Fruit fly (Drosophila melanogaster) ovary, adult (tissue): ENCODE measurements around the gene CG17625.

Experiments
- CG17801 ChIP-seq: fragments of 200-800 bp; optimal IDR thresholded peaks from 2 replicates; lab custom pipeline; 2019; ENCODE audit warnings: missing biosample characterization, mild to moderate bottlenecking, missing genetic modification characterization, moderate library complexity; ENCODE audit not compliant: partially characterized antibody

The CG17625 gene

DNA sequence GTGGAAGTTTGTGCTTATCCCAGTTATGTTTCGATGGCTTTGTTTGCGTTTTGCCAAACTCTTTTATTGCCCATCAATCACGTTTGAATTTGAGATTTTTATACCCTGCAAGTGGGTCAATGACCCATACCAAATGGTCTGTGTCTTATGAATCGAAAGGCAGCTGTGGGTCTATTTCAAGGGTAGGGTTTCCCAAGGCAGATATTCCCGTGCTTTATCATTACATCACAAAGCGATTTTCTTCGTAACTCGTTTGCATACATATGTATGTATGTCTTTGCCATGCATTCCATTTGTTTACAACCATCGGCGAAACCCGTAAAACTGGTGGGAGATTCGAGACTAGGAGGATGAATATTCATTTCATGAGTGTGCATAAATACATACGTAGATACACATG, 11.2 kb upstream of the CG17625 start:
- TF ChIP-seq CG17801 (GFP tag; lab: Kevin White, UChicago), result no peak

DNA sequence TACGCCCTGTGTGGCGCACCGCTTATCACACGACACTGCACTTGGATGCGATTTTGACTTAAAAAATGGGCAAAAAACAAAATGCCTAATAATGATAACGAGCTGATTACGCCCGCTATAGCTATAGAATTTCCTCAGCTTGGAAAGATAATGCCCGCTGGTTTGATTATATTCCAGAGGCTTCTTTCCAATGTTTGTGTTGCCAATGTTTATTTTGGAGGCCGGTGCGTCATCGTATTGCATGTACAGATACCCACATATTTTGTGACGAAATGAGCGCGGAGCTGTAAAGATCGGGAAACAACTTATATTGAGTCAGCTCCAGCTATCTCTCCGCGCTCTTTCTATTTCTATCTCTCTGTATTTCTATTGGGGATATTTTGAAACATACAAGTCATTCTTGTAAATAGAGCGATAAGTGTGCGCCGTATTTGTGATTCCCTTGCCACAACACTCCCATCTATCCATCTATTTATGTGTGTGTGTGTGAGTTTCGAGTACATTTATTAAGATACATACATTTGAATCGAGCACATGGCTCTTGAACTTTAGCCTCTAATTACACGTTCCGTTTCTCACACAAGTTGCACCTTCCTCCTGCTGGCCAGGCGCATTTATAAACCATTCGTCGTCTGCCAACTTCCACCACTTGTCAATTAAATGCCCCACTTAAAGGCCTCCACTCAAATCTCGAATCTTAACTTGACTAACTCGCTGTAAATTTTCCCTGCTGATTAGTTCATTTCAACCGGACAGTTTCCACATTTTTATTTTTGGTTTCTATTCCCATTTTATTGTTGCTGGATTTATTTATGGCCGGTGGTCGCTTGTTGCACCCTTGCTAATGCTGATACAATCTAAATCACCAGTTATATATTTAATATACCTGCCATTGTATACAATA, 2.4 kb upstream of the CG17625 start:
- TF ChIP-seq CG17801 (GFP tag; lab: Kevin White, UChicago), result no peak

DNA sequence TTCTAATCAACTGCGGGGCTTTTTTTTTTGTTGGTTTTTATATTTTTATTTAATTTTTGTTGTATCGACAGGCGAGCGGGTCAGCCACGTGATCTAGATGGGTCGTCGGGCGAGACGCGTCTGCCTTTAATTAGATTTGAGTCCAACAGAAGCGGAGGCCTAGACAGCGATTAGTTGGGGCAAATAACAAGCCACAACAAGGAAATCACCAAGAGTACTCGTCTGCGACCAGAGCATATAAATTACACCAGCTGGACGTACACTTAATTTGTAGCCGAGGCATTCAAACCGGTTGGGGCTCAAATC, 1.7 kb upstream of the CG17625 start:
- TF ChIP-seq CG17801 (GFP tag; lab: Kevin White, UChicago), result no peak

DNA sequence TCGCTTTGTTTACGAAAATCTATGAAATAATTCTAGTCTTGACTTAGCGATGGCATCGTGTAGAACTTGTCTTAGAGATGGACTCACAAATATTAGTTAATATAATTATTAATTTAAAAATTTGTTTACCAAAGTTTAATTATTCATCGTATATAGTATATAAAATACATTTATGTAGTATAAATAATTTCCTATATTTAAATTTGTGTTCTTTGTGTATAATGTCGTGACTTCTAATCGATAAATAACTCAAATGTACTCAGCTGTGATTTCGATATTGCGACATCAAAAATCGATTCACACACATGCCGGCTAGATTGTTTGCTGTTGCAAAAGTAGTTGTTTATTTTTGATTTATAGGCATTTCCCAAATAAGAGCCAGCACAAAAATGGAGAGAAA, 3.7 kb downstream of the CG17625 start, which contains the start of the genes wfs1 and Nup133:
Gene wfs1 (minus strand): TSS at position 70 of the 400 bp plus-strand sequence.
Gene Nup133 (plus strand): TSS at position 297 of the 400 bp plus-strand sequence.
- peak; percentile 92 for TF ChIP-seq CG17801 (GFP tag; lab: Kevin White, UChicago)

DNA sequence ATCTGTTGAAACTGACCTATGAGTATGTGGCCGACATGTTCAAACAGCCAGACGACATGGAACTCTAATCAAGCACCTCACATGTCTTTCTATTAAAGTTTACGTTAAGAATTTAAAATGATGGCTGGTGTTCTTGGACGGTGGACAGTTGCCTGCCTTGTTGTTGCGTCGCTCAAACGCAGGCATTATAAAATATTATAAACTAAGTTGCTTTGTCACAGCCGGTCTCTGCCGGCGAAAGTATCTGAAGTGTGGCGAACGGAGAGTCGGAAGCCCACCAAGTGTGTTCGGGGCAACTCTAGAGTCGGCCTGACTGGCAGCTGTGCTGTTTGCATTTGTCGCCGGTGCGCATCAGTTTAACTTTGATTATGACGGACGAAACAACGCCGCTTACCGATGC, 8.0 kb downstream of the CG17625 start, which contains the start of gene cd:
Gene cd (plus strand): TSS at position 301 of the 400 bp plus-strand sequence.
- TF ChIP-seq CG17801 (GFP tag; lab: Kevin White, UChicago), result no peak

DNA sequence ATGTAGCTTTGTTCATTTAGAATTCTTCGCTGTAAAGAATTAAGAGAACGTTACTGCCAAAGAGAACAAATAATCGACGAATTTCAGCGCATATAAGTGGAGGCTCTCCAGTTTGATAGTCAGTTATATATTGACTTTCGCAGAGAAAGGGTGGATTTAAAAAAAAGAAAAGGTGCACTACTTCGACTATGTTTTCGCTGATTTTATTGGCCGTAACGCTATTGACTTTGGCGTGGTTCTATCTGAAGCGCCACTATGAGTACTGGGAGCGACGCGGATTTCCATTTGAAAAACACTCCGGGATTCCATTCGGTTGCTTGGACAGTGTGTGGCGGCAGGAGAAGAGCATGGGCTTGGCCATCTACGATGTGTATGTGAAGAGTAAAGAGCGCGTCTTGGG, 11.6 kb downstream of the CG17625 start, which contains the start of gene Cyp6d4:
Gene Cyp6d4 (plus strand): TSS at position 112 of the 400 bp plus-strand sequence.
- no peak for TF ChIP-seq CG17801 (GFP tag; lab: Kevin White, UChicago)

DNA sequence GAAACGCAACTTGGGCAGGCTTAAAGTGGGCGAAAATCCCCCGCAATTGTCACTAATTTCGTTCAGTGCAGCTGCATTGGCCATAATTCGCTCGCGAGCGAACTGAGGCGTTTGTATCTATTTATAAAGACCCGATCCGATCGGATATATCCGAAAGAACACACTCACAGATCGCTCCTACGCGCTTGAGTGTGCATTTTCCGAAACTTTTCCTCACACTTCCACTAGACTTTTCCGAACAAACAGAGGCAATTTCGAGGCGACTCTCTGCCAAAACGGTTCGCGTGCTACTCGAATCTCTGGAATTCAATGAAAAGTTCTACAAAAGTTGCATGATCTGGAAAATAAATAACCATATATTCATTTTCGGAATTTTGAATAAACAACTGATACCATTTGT, 15.1 kb downstream of the CG17625 start, which contains the start of the genes CG6972 and CCAP:
Gene CG6972 (plus strand): TSS at position 215 of the 400 bp plus-strand sequence.
Gene CCAP (minus strand): TSS at position 292 of the 400 bp plus-strand sequence.
- no peak for TF ChIP-seq CG17801 (GFP tag; lab: Kevin White, UChicago)

DNA sequence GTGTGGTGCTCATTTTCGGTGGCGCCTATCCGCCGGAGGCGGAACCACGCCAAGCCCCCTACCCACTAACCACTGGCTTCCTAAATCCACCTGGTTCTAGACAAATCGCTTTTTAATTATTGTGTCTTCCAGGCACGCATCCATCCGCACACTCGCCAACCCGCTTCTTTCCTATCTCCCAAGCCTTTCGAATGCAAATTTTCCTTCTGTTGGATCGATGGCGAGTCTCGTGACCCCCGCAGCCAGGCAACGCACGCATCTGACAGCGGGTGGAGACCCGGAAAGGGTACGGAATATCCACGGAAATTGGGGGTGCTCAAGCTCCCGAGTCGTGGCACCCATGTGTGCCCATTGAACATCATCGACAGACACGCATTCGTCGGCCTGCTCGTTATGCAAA, 20.5 kb downstream of the CG17625 start, which contains the start of gene CG13842:
Gene CG13842 (minus strand): TSS at position 101 of the 400 bp plus-strand sequence.
- TF ChIP-seq CG17801 (GFP tag; lab: Kevin White, UChicago), result no peak

DNA sequence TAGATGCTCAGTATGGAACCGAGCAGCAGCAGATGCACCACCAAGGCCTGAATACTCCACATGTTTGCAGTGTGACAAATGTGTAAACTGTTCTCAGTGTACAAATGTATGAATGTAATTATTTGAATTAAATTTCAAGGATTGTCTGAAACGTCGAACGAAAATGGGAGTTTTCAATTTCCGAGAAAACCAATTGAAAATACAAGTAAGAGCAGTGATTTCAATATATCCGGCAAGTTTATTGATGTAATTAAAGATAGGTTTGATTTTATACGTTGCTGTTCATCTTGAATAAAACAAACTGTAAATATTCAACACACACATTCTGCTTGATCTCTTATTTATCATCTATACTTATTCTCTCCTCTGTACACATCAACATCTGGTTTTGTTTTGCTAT, 24.0 kb downstream of the CG17625 start, which contains the start of gene CG4907:
Gene CG4907 (minus strand): TSS at position 101 of the 400 bp plus-strand sequence.
- no peak for TF ChIP-seq CG17801 (GFP tag; lab: Kevin White, UChicago)

DNA sequence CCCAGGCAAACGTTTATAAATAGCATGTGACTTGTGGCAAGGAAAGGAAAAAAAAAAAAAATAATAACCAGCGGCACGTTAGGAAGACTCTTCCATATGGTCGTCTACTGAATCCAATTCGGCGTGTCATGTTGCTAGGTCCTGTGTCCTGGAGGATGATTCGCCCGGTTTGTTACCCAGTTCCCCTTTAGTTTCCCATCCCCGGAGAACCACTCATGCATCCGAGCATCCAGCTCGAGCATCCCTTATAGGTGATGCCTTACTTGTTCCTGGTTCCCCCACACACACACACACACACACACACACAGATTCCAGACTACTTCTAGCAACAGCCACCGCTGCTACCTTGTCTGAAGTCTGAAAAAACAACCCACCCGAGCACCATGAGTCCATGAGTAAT, 31.2 kb downstream of the CG17625 start:
- TF ChIP-seq CG17801 (GFP tag; lab: Kevin White, UChicago), result no peak

DNA sequence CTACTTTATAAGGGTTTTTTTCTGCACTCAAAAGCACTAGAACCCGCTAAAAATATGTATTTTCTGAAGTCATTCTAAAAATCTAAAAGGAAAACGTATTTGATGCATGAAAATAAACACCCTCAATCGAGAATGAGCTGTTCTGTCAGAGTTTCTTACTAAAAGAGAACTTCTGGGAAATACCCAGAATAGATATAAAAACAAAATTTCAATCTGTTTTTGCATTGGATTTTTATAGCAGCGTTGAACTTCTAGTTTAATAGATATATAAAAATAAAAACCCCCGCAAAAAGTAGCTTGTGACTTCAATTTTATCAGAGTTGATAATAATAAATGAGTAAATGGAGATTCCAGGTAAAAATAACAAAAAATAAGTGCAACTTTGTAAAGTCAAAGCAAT, 31.8 kb downstream of the CG17625 start:
- TF ChIP-seq CG17801 (GFP tag; lab: Kevin White, UChicago), result no peak

DNA sequence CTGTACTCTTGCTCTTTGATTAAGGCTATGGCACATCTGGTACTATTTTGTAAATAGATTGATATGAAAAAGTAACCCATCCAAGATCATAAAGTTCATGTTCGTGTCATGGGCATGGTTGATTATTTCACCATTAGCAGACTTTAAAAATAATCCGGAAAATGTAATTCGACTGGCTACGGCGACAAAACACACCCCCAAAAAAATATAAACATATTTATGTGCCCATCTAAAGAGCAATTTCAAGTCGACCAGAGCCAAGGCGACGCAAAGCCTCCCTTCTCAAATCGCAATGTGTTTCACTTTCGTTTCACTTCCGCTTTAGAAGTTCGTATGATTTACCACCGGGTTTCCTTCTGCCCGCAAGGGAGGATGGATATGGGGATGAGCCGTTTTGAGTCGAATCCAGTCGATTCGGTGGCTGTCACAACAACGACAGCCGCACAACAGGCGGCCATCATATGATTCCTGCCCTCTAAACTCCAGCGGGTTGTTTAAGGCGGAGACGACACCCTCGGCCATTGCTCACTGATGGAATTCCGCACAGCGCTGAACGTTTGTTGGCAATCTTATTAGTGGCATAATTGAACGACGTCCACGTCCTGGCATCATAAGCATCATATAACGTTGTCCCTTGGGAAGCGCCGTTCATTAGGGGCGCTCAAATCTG, 32.4 kb downstream of the CG17625 start:
- no peak for TF ChIP-seq CG17801 (GFP tag; lab: Kevin White, UChicago)

DNA sequence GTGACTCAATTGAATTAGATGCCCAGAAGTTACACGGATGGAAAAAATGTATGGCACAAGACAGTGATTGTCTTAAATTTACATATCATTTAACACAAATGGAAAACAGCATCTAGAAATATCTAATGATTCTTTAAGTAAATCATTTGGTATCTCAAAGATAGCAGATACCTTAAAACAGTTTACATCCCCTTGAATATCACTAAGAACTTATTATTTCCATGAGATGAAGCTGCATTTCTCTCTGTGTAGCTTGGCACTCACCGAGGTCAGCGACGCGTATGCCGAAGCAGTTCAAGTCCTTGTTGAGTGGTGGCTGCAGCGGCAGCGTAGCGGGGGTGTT, 32.9 kb downstream of the CG17625 start:
- TF ChIP-seq CG17801 (GFP tag; lab: Kevin White, UChicago), result no peak

DNA sequence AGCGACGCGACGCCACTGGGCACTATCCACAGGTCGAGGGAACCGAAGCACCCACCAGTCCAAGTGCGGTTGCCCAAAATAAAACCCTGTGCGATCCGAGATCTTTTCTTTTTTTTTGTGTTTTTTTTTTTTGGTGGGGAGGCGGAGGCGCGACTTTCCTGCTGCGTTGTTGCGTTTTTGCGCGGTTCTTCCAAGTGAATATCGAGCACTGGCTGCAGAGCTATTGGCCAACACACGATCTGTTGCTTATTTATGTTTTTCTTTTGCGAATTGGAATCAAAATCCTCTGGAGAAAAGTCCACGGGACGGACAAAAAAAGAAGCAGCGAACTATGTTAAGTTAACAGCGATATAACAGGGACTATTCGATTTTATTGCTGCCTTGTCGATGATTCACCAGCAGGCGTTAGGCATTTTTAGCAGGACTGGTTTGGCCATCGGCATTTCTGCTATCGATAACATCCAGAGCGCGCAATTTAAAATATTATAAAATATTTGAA, 34.2 kb downstream of the CG17625 start, which contains the start of gene wge:
Gene wge (minus strand): TSS at position 343 of the 499 bp plus-strand sequence.
- peak; percentile 57 for TF ChIP-seq CG17801 (GFP tag; lab: Kevin White, UChicago)
